Fruit fly (Drosophila melanogaster): ENCODE data around the gene CG31142.

Gene CG31142

dm6 chr3R:23920874-23921539 lies 8.0 kb upstream of the CG31142 start (continued):
- TF ChIP-seq CG10631 (GFP tag; optimal IDR thresholded peaks at IDR 0.05) (peak; percentile 14), esn (GFP tag; optimal IDR thresholded peaks at IDR 0.05) (peak; percentile 71), Lpt (GFP tag; optimal IDR thresholded peaks at IDR 0.05) (no peak), Hr39 (GFP tag; optimal IDR thresholded peaks at IDR 0.05) (peak; percentile 74), vri (GFP tag; optimal IDR thresholded peaks at IDR 0.05) (peak; percentile 4), Sox102F (GFP tag; optimal IDR thresholded peaks at IDR 0.05) (peak; percentile 64), CG8319 (GFP tag; optimal IDR thresholded peaks at IDR 0.05) (no peak), Eip93F (GFP tag; optimal IDR thresholded peaks at IDR 0.05) (peak; percentile 39), fd85E (GFP tag; optimal IDR thresholded peaks at IDR 0.05) (no peak), pdm3 (GFP tag; optimal IDR thresholded peaks at IDR 0.05) (peak; percentile 48), Eip78C (GFP tag) (peak; percentile 78), OdsH (GFP tag; optimal IDR thresholded peaks at IDR 0.05) (no peak), CG11294 (GFP tag; IDR thresholded peaks at IDR 0.05) (no peak), CG34406 (GFP tag; optimal IDR thresholded peaks at IDR 0.05) (peak; percentile 45), CG6276 (GFP tag; optimal IDR thresholded peaks at IDR 0.05) (no peak), Sox14 (GFP tag; optimal IDR thresholded peaks at IDR 0.05) (peak; percentile 78), CG8632 (GFP tag; optimal IDR thresholded peaks at IDR 0.05) (peak; percentile 10), CG11902 (GFP tag; optimal IDR thresholded peaks at IDR 0.05) (peak; percentile 12), ss (GFP tag; optimal IDR thresholded peaks at IDR 0.05) (peak; percentile 13 to 55), salr (GFP tag; optimal IDR thresholded peaks at IDR 0.05) (peak in 1 of 2 experiments; percentile 59), CG8119 (GFP tag; IDR thresholded peaks at IDR 0.05) (peak; percentile 37; the same call in 2 of the 3 replicates), CG9139 (GFP tag; optimal IDR thresholded peaks at IDR 0.05) (no peak), CG16779 (tag; optimal IDR thresholded peaks at IDR 0.05) (no peak), net (GFP tag; optimal IDR thresholded peaks at IDR 0.05) (peak; percentile 11), lz (GFP tag; optimal IDR thresholded peaks at IDR 0.05) (peak; percentile 64), Ets96B (tag; optimal IDR thresholded peaks at IDR 0.05) (peak; percentile 37), CG6163 (GFP tag; IDR thresholded peaks at IDR 0.05) (peak; percentile 80), CG3919 (GFP tag; optimal IDR thresholded peaks at IDR 0.05) (peak; percentile 36), cyc (GFP tag; optimal IDR thresholded peaks at IDR 0.05) (peak; percentile 43), fd59A (GFP tag; optimal IDR thresholded peaks at IDR 0.05) (peak; percentile 23), Eip75B (GFP tag; optimal IDR thresholded peaks at IDR 0.05) (peak; percentile 6), CG6854 (GFP tag; optimal IDR thresholded peaks at IDR 0.05) (no peak), Met (GFP tag; optimal IDR thresholded peaks at IDR 0.05) (peak; percentile 24), CG32006 (GFP tag; optimal IDR thresholded peaks at IDR 0.05) (no peak), CG10669 (GFP tag; optimal IDR thresholded peaks at IDR 0.05) (peak; percentile 50), Hr4 (GFP tag; optimal IDR thresholded peaks at IDR 0.05) (no peak), dac (GFP tag; optimal IDR thresholded peaks at IDR 0.05) (no peak), Gug (GFP tag; IDR thresholded peaks at IDR 0.05) (peak; percentile 23), svp (GFP tag) (peak; percentile 79)

dm6 chr3R:23921701-23922501 lies 7.1 kb upstream of the CG31142 start:
- TF ChIP-seq CG10669 (GFP tag; optimal IDR thresholded peaks at IDR 0.05) (peak; percentile 49), CG9139 (GFP tag; optimal IDR thresholded peaks at IDR 0.05) (no peak), Sox102F (GFP tag; optimal IDR thresholded peaks at IDR 0.05) (no peak), CG3032 (tag; optimal IDR thresholded peaks at IDR 0.05) (peak; percentile 47), Hr39 (GFP tag; optimal IDR thresholded peaks at IDR 0.05) (no peak), Sox14 (GFP tag; optimal IDR thresholded peaks at IDR 0.05) (no peak), CG10631 (GFP tag; optimal IDR thresholded peaks at IDR 0.05) (peak; percentile 38), CG6163 (GFP tag; IDR thresholded peaks at IDR 0.05) (peak; percentile 60; the same call in 2 of the 3 replicates), CG11294 (GFP tag; IDR thresholded peaks at IDR 0.05) (0 out of 2 replicates have a peak, but pooled peaks have one; percentile 60), Hr4 (GFP tag; optimal IDR thresholded peaks at IDR 0.05) (peak; percentile 69), achi (GFP tag; optimal IDR thresholded peaks at IDR 0.05) (peak; percentile 61), CG8632 (GFP tag; optimal IDR thresholded peaks at IDR 0.05) (peak; percentile 30), salr (GFP tag; optimal IDR thresholded peaks at IDR 0.05) (no peak), Eip78C (GFP tag) (peak; percentile 92), cyc (GFP tag; optimal IDR thresholded peaks at IDR 0.05) (no peak), fd59A (GFP tag; optimal IDR thresholded peaks at IDR 0.05) (no peak), Ets96B (tag; optimal IDR thresholded peaks at IDR 0.05) (peak; percentile 65), lz (GFP tag; optimal IDR thresholded peaks at IDR 0.05) (no peak), CG4318 (GFP tag; optimal IDR thresholded peaks at IDR 0.05) (no peak), acj6 (GFP tag; optimal IDR thresholded peaks at IDR 0.05) (peak; percentile 45), CG6854 (GFP tag; optimal IDR thresholded peaks at IDR 0.05) (no peak), net (GFP tag; optimal IDR thresholded peaks at IDR 0.05) (peak; percentile 26), Eip75B (GFP tag; optimal IDR thresholded peaks at IDR 0.05) (no peak), CG7368 (GFP tag; optimal IDR thresholded peaks at IDR 0.05) (peak; percentile 47), CG15336 (GFP tag; IDR thresholded peaks at IDR 0.05) (peak; percentile 82), Hr38 (GFP tag; optimal IDR thresholded peaks at IDR 0.05) (no peak), OdsH (GFP tag; optimal IDR thresholded peaks at IDR 0.05) (peak; percentile 68)

All from whole organism, prepupa.